Worm (Caenorhabditis elegans) whole organism, L3 larva: ENCODE results near the gene pdr-1.

Source experiments
- ZK546.5 ChIP-seq: sonication (generic microtip); optimal IDR thresholded peaks from 2 replicates; lab custom pipeline; 2017; ENCODE audit warnings: missing biosample characterization, missing genetic modification characterization
- egl-5 ChIP-seq: fragments of 150-350 bp; optimal IDR thresholded peaks from 2 replicates; lab custom pipeline; 2017; ENCODE audit warnings: missing biosample characterization, missing genetic modification reagents, missing genetic modification characterization, inconsistent platforms
- fkh-10 ChIP-seq: sonication (generic microtip); optimal IDR thresholded peaks from 2 replicates; lab custom pipeline; 2017; ENCODE audit warnings: missing biosample characterization, missing genetic modification reagents, missing genetic modification characterization
- mdl-1 ChIP-seq: fragments of 150-350 bp; optimal IDR thresholded peaks from 2 replicates; lab custom pipeline; 2014; ENCODE audit warnings: missing biosample characterization, missing genetic modification characterization
- nfya-1 ChIP-seq: sonication (generic microtip); optimal IDR thresholded peaks from 2 replicates; lab custom pipeline; 2017; ENCODE audit warnings: missing genetic modification characterization, mild to moderate bottlenecking, missing compliant biosample characterization, antibody characterized with exemption, moderate library complexity; ENCODE audit not compliant: insufficient read depth
- nhr-23 ChIP-seq: fragments of 150-350 bp; optimal IDR thresholded peaks from 2 replicates; lab custom pipeline; 2014; ENCODE audit warnings: missing biosample characterization, missing genetic modification reagents, missing genetic modification characterization
- nhr-28 ChIP-seq: fragments of 150-350 bp; optimal IDR thresholded peaks from 2 replicates; lab custom pipeline; 2014; ENCODE audit warnings: missing biosample characterization, missing genetic modification characterization
- nhr-43 ChIP-seq: sonication (generic microtip); optimal IDR thresholded peaks from 2 replicates; lab custom pipeline; 2016; ENCODE audit warnings: mild to moderate bottlenecking, missing genetic modification characterization, missing compliant biosample characterization; ENCODE audit not compliant: poor library complexity, severe bottlenecking
- nhr-77 ChIP-seq: fragments of 150-350 bp; optimal IDR thresholded peaks from 2 replicates; lab custom pipeline; 2014; ENCODE audit warnings: missing biosample characterization, missing genetic modification characterization
- pqm-1 ChIP-seq: fragments of 150-350 bp; optimal IDR thresholded peaks from 2 replicates; lab custom pipeline; 2017; ENCODE audit warnings: missing biosample characterization, missing genetic modification characterization, inconsistent platforms
- skn-1 ChIP-seq: fragments of 150-350 bp; optimal IDR thresholded peaks from 2 replicates; lab custom pipeline; 2014; ENCODE audit warnings: missing biosample characterization, missing genetic modification characterization
- ztf-11 ChIP-seq: fragments of 150-350 bp; optimal IDR thresholded peaks from 2 replicates; lab custom pipeline; 2014; ENCODE audit warnings: missing biosample characterization, missing genetic modification characterization

- TF ChIP-seq nhr-23 (tag; lab: Kevin White, UChicago) (no peak), skn-1 (tag; lab: Kevin White, UChicago) (no peak), ztf-11 (tag; lab: Kevin White, UChicago) (no peak), mdl-1 (tag; lab: Kevin White, UChicago) (no peak), nhr-28 (tag; lab: Kevin White, UChicago) (no peak), nfya-1 (no peak), ZK546.5 (no peak), nhr-43 (tag; lab: Kevin White, UChicago) (no peak), egl-5 (tag; lab: Kevin White, UChicago) (no peak), fkh-10 (GFP tag; lab: Kevin White, UChicago) (no peak), pqm-1 (no peak), nhr-77 (no peak)
These were observed 29.9 kb upstream of the pdr-1 start for ce11 chrIII:13741410-13741809.
